Worm (Caenorhabditis elegans): ENCODE results near the gene E01G6.2.

E01G6.2 gene

DNA sequence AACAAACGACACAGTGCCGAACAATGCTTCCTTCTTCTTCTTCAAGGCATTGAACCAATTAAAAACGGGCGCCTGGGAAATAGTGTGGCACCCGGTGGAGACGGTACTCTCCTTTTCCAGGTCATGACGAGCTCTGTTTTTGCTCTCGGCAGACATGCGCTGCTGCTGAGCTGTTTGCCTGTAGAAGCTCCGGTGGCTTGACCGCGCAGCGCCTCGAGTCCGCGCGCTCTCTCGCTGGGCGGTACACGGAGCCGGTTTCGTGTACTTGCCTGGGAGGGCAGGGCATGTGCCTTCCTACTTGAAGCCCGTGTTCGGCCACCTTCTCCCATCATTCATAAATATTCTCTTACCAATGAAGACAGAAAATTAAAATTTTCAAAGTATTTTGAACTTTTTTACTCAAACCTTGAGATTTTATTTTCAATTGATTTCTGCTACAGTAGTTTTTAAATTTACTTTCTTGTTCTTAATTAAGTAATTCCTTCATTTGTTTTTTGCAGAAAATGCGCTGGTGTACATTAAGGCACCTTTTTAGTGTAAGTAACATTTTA lies 4.0 kb downstream of the E01G6.2 start, which contains the start of gene E01G6.1:
TSS of gene E01G6.1 (plus strand) at position 501 of the 551 bp plus-strand sequence.
- TF ChIP-seq fkh-6 (tag; optimal IDR thresholded peaks at IDR 0.05) (no peak), nhr-11 (tag; optimal IDR thresholded peaks at IDR 0.05) (no peak), fkh-10 (GFP tag; optimal IDR thresholded peaks at IDR 0.05) (no peak)

DNA sequence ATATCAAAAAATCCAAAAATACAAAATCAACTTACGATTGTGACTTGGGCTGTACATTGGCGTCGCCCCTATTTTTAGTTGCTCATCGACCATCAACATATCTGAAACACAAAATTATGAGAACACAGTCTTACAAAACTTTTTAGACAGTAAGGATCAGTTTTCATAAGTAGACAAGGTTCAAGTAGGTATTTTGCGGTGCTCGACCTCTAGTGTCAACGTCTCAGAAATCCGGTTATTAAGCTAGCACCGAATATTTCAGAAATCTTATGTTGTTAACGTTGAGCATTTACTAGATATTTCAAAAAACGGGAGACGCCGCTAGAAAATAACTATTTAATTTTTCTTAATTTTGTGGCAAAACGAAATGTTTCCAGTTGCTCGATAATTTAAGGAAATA lies 14.4 kb downstream of the E01G6.2 start, which contains the start of gene otpl-8:
TSS of gene otpl-8 (minus strand) at position 101 of the 400 bp plus-strand sequence.
- TF ChIP-seq syd-9 (tag; optimal IDR thresholded peaks at IDR 0.05) (no peak), ceh-45 (GFP tag; IDR thresholded peaks at IDR 0.05) (no peak), hlh-15 (tag; optimal IDR thresholded peaks at IDR 0.05) (no peak), madf-2 (tag; optimal IDR thresholded peaks at IDR 0.05) (no peak), C38D4.7 (GFP tag; optimal IDR thresholded peaks at IDR 0.05) (no peak), elt-4 (tag; optimal IDR thresholded peaks at IDR 0.05) (no peak), tbx-7 (tag; optimal IDR thresholded peaks at IDR 0.05) (no peak), ceh-34 (tag; optimal IDR thresholded peaks at IDR 0.05) (no peak), hlh-13 (GFP tag; optimal IDR thresholded peaks at IDR 0.05) (no peak), unc-3 (GFP tag; conservative IDR thresholded peaks at IDR 0.05) (no peak), unc-3 (tag; optimal IDR thresholded peaks at IDR 0.05) (no peak), hlh-30 (tag; optimal IDR thresholded peaks at IDR 0.05; ENCODE audit: insufficient read depth) (no peak), unc-55 (GFP tag; optimal IDR thresholded peaks at IDR 0.05) (no peak)

DNA sequence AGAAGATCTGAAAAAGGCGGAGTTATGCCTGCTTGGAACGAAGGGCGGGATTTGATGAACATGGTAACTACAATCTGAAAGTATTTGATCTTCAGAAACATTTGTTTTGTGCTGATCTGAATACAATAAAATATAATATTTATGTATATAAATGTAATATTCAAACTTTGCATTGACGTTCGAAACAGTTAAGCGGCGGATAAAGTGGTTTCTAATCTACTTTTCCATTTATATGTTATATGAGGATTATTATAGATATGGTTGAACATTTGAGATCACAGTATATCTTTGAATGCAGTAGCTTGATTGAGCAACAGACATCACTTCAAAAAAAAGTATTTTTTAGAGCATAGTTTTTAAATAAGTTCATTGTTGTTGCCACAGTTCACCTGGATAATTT lies 17.4 kb downstream of the E01G6.2 start, which contains the start of gene H19J13.2:
TSS of gene H19J13.2 (minus strand) at position 101 of the 400 bp plus-strand sequence.
- TF ChIP-seq tbx-2 (tag; optimal IDR thresholded peaks at IDR 0.05) (no peak), C38D4.7 (GFP tag; optimal IDR thresholded peaks at IDR 0.05) (no peak), pax-1 (tag; optimal IDR thresholded peaks at IDR 0.05) (no peak), lim-6 (tag; optimal IDR thresholded peaks at IDR 0.05) (no peak), ceh-19 (GFP tag; optimal IDR thresholded peaks at IDR 0.05) (no peak), ceh-9 (tag; optimal IDR thresholded peaks at IDR 0.05) (no peak), unc-42 (tag; optimal IDR thresholded peaks at IDR 0.05) (no peak), pha-4 (tag; optimal IDR thresholded peaks at IDR 0.05) (no peak), ceh-2 (tag; optimal IDR thresholded peaks at IDR 0.05) (no peak), fkh-10 (GFP tag; optimal IDR thresholded peaks at IDR 0.05) (no peak)

DNA sequence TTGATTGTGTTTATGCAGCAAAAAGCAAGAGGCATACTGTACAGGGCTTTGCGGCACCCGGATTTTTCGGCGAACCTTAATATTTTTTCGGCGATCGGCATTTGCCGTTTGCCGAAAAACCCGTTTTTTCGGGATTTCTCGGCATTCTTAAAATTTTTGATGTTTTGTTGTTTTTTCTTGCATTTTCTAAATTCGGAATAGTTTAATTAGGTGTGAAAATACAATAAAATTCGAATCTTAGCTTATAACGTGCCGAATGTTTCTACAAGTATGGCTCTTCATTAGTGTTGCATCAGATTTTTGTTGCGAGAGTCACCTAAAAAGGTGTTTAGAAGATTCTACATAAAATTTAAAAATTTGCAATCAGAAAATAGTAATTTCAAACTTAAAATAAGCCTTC lies 19.1 kb downstream of the E01G6.2 start, which contains the start of gene C04B4.6:
TSS of gene C04B4.6 (minus strand) at position 101 of the 400 bp plus-strand sequence.
- TF ChIP-seq ceh-34 (tag; optimal IDR thresholded peaks at IDR 0.05) (no peak), elt-4 (tag; optimal IDR thresholded peaks at IDR 0.05) (no peak), tbx-2 (tag; optimal IDR thresholded peaks at IDR 0.05) (no peak)

DNA sequence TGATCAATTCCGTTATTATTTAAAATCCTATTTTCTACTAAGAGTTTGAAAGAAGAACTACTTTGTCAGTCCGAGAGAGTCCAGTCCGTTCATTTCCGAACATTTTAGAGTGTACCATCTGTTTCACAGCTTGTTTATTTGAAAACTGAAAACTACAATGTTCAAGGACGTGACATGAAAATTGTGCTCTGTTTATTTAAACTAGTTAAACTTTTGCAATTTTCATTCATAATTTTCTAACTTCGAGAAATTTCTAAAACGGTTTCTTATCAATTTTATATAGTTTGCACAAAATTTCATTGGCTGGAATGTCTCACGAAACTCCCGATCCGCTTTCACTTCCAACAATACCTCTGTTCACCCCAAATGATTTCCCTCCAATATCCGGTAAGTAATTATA lies 24.0 kb downstream of the E01G6.2 start, which contains the start of gene C04B4.1:
TSS of gene C04B4.1 (plus strand) at position 301 of the 400 bp plus-strand sequence.
- no peak for TF ChIP-seq Y22D7AL.16 (tag; optimal IDR thresholded peaks at IDR 0.05)
- no peak for TF ChIP-seq tbx-7 (tag; optimal IDR thresholded peaks at IDR 0.05)
- no peak for TF ChIP-seq pqm-1 (tag; optimal IDR thresholded peaks at IDR 0.05)
- TF ChIP-seq ama-1 (optimal IDR thresholded peaks at IDR 0.05) = no peak
- TF ChIP-seq C08G9.2 (tag; optimal IDR thresholded peaks at IDR 0.05) = no peak
- no peak for TF ChIP-seq zip-5 (tag; optimal IDR thresholded peaks at IDR 0.05)

DNA sequence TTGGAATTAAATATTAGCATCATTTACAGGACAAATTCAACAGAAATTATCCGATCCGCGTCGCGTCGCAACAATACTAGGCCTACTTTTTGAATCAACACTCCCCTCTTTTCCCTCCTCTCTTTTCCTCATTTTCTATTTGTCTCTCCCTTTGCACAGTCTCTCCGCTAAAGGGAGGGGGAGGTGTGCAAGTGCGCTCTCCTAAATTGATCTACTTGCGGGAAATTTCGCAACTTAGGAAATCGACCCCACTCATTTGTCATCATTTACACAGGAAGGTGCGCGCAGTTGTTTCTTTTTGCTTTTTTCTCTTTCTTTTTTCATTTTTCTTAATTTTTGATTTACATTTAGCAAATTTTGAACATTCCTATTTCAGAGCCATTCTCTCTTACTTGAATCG lies 26.5 kb downstream of the E01G6.2 start, which contains the start of gene C04B4.2:
TSS of gene C04B4.2 (plus strand) at position 371 of the 400 bp plus-strand sequence.
- TF ChIP-seq zip-5 (tag; optimal IDR thresholded peaks at IDR 0.05) = no peak
- no peak for TF ChIP-seq ceh-6 (GFP tag; optimal IDR thresholded peaks at IDR 0.05)
- TF ChIP-seq K02D7.2 (tag; optimal IDR thresholded peaks at IDR 0.05) = no peak
- TF ChIP-seq madf-2 (tag; optimal IDR thresholded peaks at IDR 0.05) = no peak
- no peak for TF ChIP-seq ceh-34 (tag; optimal IDR thresholded peaks at IDR 0.05)
- TF ChIP-seq ama-1 (optimal IDR thresholded peaks at IDR 0.05) = no peak
- TF ChIP-seq tbx-2 (tag; optimal IDR thresholded peaks at IDR 0.05) = no peak
- TF ChIP-seq sox-2 (GFP tag; IDR thresholded peaks at IDR 0.05) = no peak
- no peak for TF ChIP-seq che-1 (tag; optimal IDR thresholded peaks at IDR 0.05)
- no peak for TF ChIP-seq ztf-16 (tag; optimal IDR thresholded peaks at IDR 0.05)
- no peak for TF ChIP-seq ceh-31 (tag; optimal IDR thresholded peaks at IDR 0.05)
- TF ChIP-seq gmeb-2 (tag; optimal IDR thresholded peaks at IDR 0.05) = no peak
- TF ChIP-seq rnt-1 (tag; optimal IDR thresholded peaks at IDR 0.05) = no peak
- no peak for TF ChIP-seq hlh-30 (tag; optimal IDR thresholded peaks at IDR 0.05; ENCODE audit: insufficient read depth)
- TF ChIP-seq odd-2 (tag; optimal IDR thresholded peaks at IDR 0.05) = no peak
- no peak for TF ChIP-seq elt-4 (tag; optimal IDR thresholded peaks at IDR 0.05)
- TF ChIP-seq ref-2 (tag; optimal IDR thresholded peaks at IDR 0.05) = no peak
